Fruit fly (Drosophila melanogaster) whole organism, prepupa: ENCODE results near the gene ric8a.
A peak's percentile ranks its signal among the peaks of the same experiment; 100 is the strongest.

Experiments
- Blimp-1 ChIP-seq: fragments of 200-800 bp; sonication (Bioruptor generic); optimal IDR thresholded peaks from 3 replicates; lab custom pipeline; 2017; ENCODE audit warnings: missing biosample characterization, missing genetic modification characterization, mild to moderate bottlenecking, moderate library complexity, missing genetic modification reagents
- CG11902 ChIP-seq: fragments of 200-800 bp; sonication (Bioruptor generic); optimal IDR thresholded peaks from 3 replicates; lab custom pipeline; 2016; ENCODE audit warnings: missing biosample characterization, missing genetic modification characterization
- CG15336 ChIP-seq: fragments of 200-800 bp; sonication (Bioruptor generic); IDR thresholded peaks from 2 replicates; pipeline ENCODE4 v1.3.6; 2022; ENCODE audit warnings: missing biosample characterization, missing genetic modification characterization
- CG16779 ChIP-seq: fragments of 200-800 bp; sonication (Bioruptor generic); optimal IDR thresholded peaks from 3 replicates; lab custom pipeline; 2017; ENCODE audit warnings: missing biosample characterization, mild to moderate bottlenecking, missing genetic modification characterization
- CG3032 ChIP-seq: fragments of 200-800 bp; optimal IDR thresholded peaks from 2 replicates; lab custom pipeline; 2019; ENCODE audit warnings: missing biosample characterization, mild to moderate bottlenecking, missing genetic modification characterization, moderate library complexity
- CG32006 ChIP-seq: fragments of 200-800 bp; sonication (Bioruptor generic); optimal IDR thresholded peaks from 3 replicates; lab custom pipeline; 2017; ENCODE audit warnings: missing biosample characterization, mild to moderate bottlenecking, missing genetic modification characterization
- CG7368 ChIP-seq: fragments of 200-800 bp; sonication (Bioruptor generic); optimal IDR thresholded peaks from 3 replicates; lab custom pipeline; 2016; ENCODE audit warnings: missing biosample characterization, missing genetic modification characterization
- CG8319 ChIP-seq: fragments of 200-800 bp; sonication (Bioruptor generic); optimal IDR thresholded peaks from 3 replicates; lab custom pipeline; 2016; ENCODE audit warnings: missing biosample characterization, missing genetic modification characterization
- CG8632 ChIP-seq: fragments of 200-800 bp; sonication (Bioruptor generic); optimal IDR thresholded peaks from 3 replicates; lab custom pipeline; 2016; ENCODE audit warnings: missing biosample characterization, missing genetic modification characterization
- CG9139 ChIP-seq: fragments of 200-800 bp; sonication (Bioruptor generic); optimal IDR thresholded peaks from 3 replicates; lab custom pipeline; 2017; ENCODE audit warnings: missing biosample characterization, mild to moderate bottlenecking, missing genetic modification characterization
- Hr39 ChIP-seq: fragments of 200-800 bp; sonication (Bioruptor generic); optimal IDR thresholded peaks from 2 replicates; lab custom pipeline; 2016; ENCODE audit warnings: missing biosample characterization, missing genetic modification characterization
- Lpt ChIP-seq: fragments of 200-800 bp; sonication (Bioruptor generic); optimal IDR thresholded peaks from 3 replicates; lab custom pipeline; 2016; ENCODE audit warnings: missing biosample characterization, missing genetic modification characterization
- Sox14 ChIP-seq: fragments of 200-800 bp; sonication (Bioruptor generic); optimal IDR thresholded peaks from 3 replicates; lab custom pipeline; 2016; ENCODE audit warnings: missing biosample characterization, missing genetic modification characterization
- achi ChIP-seq: fragments of 200-800 bp; sonication (Bioruptor generic); optimal IDR thresholded peaks from 3 replicates; lab custom pipeline; 2016; ENCODE audit warnings: missing biosample characterization, missing genetic modification characterization
- net ChIP-seq: fragments of 200-800 bp; sonication (Bioruptor generic); optimal IDR thresholded peaks from 3 replicates; lab custom pipeline; 2016; ENCODE audit warnings: missing biosample characterization, missing genetic modification characterization
- svp ChIP-seq: fragments of 200-800 bp; sonication (Bioruptor generic); peaks from one replicate; lab custom pipeline; 2016; ENCODE audit warnings: missing biosample characterization, missing genetic modification characterization
- vri ChIP-seq: fragments of 200-800 bp; sonication (Bioruptor generic); optimal IDR thresholded peaks from 3 replicates; lab custom pipeline; 2016; ENCODE audit warnings: missing biosample characterization, mild to moderate bottlenecking, missing genetic modification characterization

Gene ric8a

dm6 chrX:9305735-9306134, 49.8 kb downstream of the ric8a start (continued):
- TF ChIP-seq Blimp-1 (GFP tag; lab: Kevin White, UChicago) = peak; percentile 48
- TF ChIP-seq CG11902 (GFP tag; lab: Kevin White, UChicago) = no peak
- peak; percentile 89 for TF ChIP-seq CG16779
- peak; percentile 77 for TF ChIP-seq CG3032
- TF ChIP-seq CG7368 (GFP tag; lab: Kevin White, UChicago) = peak; percentile 82
- peak; percentile 82 for TF ChIP-seq CG8632 (GFP tag; lab: Kevin White, UChicago)
- TF ChIP-seq Sox14 (GFP tag; lab: Kevin White, UChicago) = peak; percentile 56
- peak; percentile 81 for TF ChIP-seq achi (GFP tag; lab: Kevin White, UChicago)
- TF ChIP-seq CG9139 (GFP tag; lab: Kevin White, UChicago) = peak; percentile 90
- TF ChIP-seq vri (GFP tag; lab: Kevin White, UChicago) = peak; percentile 73
- no peak for TF ChIP-seq Hr39 (GFP tag; lab: Kevin White, UChicago)
- TF ChIP-seq net (GFP tag; lab: Kevin White, UChicago) = peak; percentile 94
- peak; percentile 60 for TF ChIP-seq CG8319
- TF ChIP-seq CG15336 = peak; percentile 94
- no peak for TF ChIP-seq svp (GFP tag; lab: Kevin White, UChicago)
- TF ChIP-seq Lpt (GFP tag; lab: Kevin White, UChicago) = peak; percentile 92
- TF ChIP-seq CG32006 (GFP tag; lab: Kevin White, UChicago) = peak; percentile 74
